Fruit fly (Drosophila melanogaster) whole organism, adult: ENCODE measurements around the gene sra.

Source experiments
- Clk ChIP-seq: fragments of 200-800 bp; sonication (Bioruptor generic); optimal IDR thresholded peaks from 2 replicates; lab custom pipeline; 2017; ENCODE audit warnings: missing biosample characterization, missing genetic modification characterization
- Crg-1 ChIP-seq: fragments of 200-800 bp; sonication (Bioruptor generic); optimal IDR thresholded peaks from 2 replicates; lab custom pipeline; 2016; ENCODE audit warnings: missing biosample characterization, missing genetic modification characterization
- Mnt ChIP-seq: fragments of 200-800 bp; sonication (Bioruptor generic); optimal IDR thresholded peaks from 2 replicates; lab custom pipeline; 2016; ENCODE audit warnings: missing biosample characterization, mild to moderate bottlenecking, missing genetic modification characterization
- bab1 ChIP-seq: fragments of 200-800 bp; sonication (Bioruptor generic); optimal IDR thresholded peaks from 3 replicates; lab custom pipeline; 2019; ENCODE audit warnings: missing biosample characterization, mild to moderate bottlenecking, missing genetic modification characterization, moderate library complexity
- kay ChIP-seq: fragments of 200-800 bp; sonication (Bioruptor generic); peaks from one replicate; lab custom pipeline; 2016; ENCODE audit warnings: missing biosample characterization, missing genetic modification characterization, borderline replicate concordance
- tj ChIP-seq: fragments of 200-800 bp; sonication (Bioruptor generic); optimal IDR thresholded peaks from 3 replicates; lab custom pipeline; 2017; ENCODE audit warnings: missing biosample characterization, mild to moderate bottlenecking, missing genetic modification characterization, moderate library complexity
- toe ChIP-seq: fragments of 200-800 bp; sonication (Bioruptor generic); optimal IDR thresholded peaks from 2 replicates; lab custom pipeline; 2016; ENCODE audit warnings: missing biosample characterization, missing genetic modification characterization

DNA sequence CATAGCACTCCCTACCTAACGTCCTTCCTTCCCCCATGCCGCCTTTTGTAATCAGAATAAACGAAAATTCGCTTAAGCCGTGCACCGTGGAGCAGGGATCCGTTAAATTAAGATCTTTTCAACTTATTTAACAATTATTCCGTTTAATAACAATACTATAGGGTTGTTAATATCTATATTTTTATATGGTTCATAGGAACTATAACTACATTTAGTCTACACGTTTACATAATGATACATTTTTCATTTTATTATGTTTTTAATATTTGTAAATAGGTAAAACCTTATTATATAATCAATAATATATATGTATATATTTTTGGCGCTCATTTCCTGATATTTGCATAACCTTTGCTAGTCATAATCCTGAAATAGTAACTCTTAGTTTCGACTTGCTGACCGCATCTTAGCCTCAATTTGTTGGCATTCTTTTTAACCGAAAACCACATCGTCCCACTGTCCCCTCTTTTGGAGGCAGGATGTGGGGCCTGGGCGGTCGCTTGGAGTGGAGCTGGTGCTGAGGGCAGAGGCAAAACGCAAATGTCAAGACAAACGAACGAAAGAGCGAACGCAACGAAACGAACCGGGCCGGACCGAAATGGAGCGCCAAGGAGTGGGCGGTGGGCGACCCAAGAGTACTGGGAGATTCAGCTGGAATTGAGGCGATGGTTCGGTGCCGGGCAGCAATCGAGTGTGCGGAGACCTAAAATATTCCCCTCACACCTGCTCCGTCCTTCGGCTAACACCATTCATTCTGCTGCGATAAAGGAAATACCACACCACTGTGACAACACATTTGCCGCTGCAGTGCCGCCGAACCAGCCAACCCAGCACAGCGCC lies 23.1 kb downstream of the sra start:
- TF ChIP-seq Mnt (GFP tag; lab: Kevin White, UChicago) (no peak), tj (GFP tag; lab: Kevin White, UChicago) (no peak), bab1 (GFP tag; lab: Kevin White, UChicago) (no peak), kay (GFP tag; lab: Kevin White, UChicago) (no peak), toe (GFP tag; lab: Kevin White, UChicago) (no peak), Crg-1 (no peak), Clk (no peak)
